Worm (Caenorhabditis elegans) whole organism, L4 larva: ENCODE data around the gene Y45G5AL.1.

Experiments used
- F26F4.8 ChIP-seq: fragments of 200-800 bp; sonication (Bioruptor generic); conservative IDR thresholded peaks from 2 replicates; pipeline ENCODE4 v1.3.6; 2022; ENCODE audit warnings: missing genetic modification characterization, missing compliant biosample characterization
- F37D6.2 ChIP-seq: sonication (generic microtip); optimal IDR thresholded peaks from 2 replicates; lab custom pipeline; 2016; ENCODE audit warnings: mild to moderate bottlenecking, missing genetic modification characterization, missing compliant biosample characterization
- R02D3.7 ChIP-seq: fragments of 150-350 bp; sonication (generic microtip); optimal IDR thresholded peaks from 3 replicates; lab custom pipeline; 2014; ENCODE audit warnings: missing biosample characterization, missing genetic modification characterization
- T26A8.4 ChIP-seq: fragments of 200-800 bp; sonication (Bioruptor generic); IDR thresholded peaks from 2 replicates; pipeline ENCODE4 v1.3.6; 2022; ENCODE audit warnings: missing genetic modification characterization, missing compliant biosample characterization
- ZK546.5 ChIP-seq, 2 experiments: sonication (generic microtip); optimal IDR thresholded peaks; 2 replicates each; lab custom pipeline; 2017; ENCODE audit warnings: missing biosample characterization in 2 of 2, missing genetic modification characterization in 2 of 2
- aha-1 ChIP-seq: fragments of 150-350 bp; peaks from one replicate; lab custom pipeline; 2014; ENCODE audit warnings: missing biosample characterization, missing genetic modification characterization
- ceh-20 ChIP-seq: fragments of 200-800 bp; sonication (Bioruptor generic); IDR thresholded peaks from 2 replicates; pipeline ENCODE4 v1.3.6; 2022; ENCODE audit warnings: missing genetic modification reagents, missing genetic modification characterization, missing compliant biosample characterization
- ceh-28 ChIP-seq: fragments of 150-350 bp; optimal IDR thresholded peaks from 2 replicates; lab custom pipeline; 2014; ENCODE audit warnings: missing biosample characterization, missing genetic modification reagents, missing genetic modification characterization
- ctbp-1 ChIP-seq: fragments of 200-800 bp; sonication (Bioruptor generic); IDR thresholded peaks from 2 replicates; pipeline ENCODE4 v1.3.6; 2022; ENCODE audit warnings: missing genetic modification reagents, missing genetic modification characterization, missing compliant biosample characterization
- daf-12 ChIP-seq: fragments of 150-350 bp; optimal IDR thresholded peaks from 2 replicates; lab custom pipeline; 2014; ENCODE audit warnings: missing biosample characterization, missing genetic modification reagents, missing genetic modification characterization
- daf-16 ChIP-seq, 3 experiments: sonication (generic microtip); optimal IDR thresholded peaks; 2 replicates each; lab custom pipeline; 2016 to 2017; ENCODE audit warnings: missing genetic modification characterization in 3 of 3, missing genetic modification reagents in 3 of 3, mild to moderate bottlenecking in 2 of 3, missing compliant biosample characterization in 2 of 3, missing biosample characterization in 1 of 3, moderate library complexity in 1 of 3
- dmd-6 ChIP-seq: fragments of 200-800 bp; sonication (Bioruptor generic); IDR thresholded peaks from 2 replicates; pipeline ENCODE4 v1.3.6; 2022; ENCODE audit warnings: missing genetic modification reagents, missing genetic modification characterization, missing compliant biosample characterization
- dpl-1 ChIP-seq: fragments of 150-350 bp; optimal IDR thresholded peaks from 2 replicates; lab custom pipeline; 2014; ENCODE audit warnings: missing biosample characterization, missing genetic modification reagents, missing genetic modification characterization
- duxl-1 ChIP-seq: sonication (generic microtip); optimal IDR thresholded peaks from 2 replicates; lab custom pipeline; 2016; ENCODE audit warnings: mild to moderate bottlenecking, missing genetic modification characterization, moderate library complexity, missing compliant biosample characterization; ENCODE audit not compliant: poor library complexity
- dve-1 ChIP-seq: sonication (generic microtip); optimal IDR thresholded peaks from 2 replicates; lab custom pipeline; 2017; ENCODE audit warnings: antibody characterized with exemption, mild to moderate bottlenecking, missing genetic modification characterization, missing compliant biosample characterization; ENCODE audit not compliant: insufficient read depth
- fkh-10 ChIP-seq: fragments of 150-350 bp; optimal IDR thresholded peaks from 2 replicates; lab custom pipeline; 2014; ENCODE audit warnings: missing biosample characterization, missing genetic modification reagents, missing genetic modification characterization
- hif-1 ChIP-seq, 2 experiments: sonication (generic microtip); optimal IDR thresholded peaks; 2 replicates each; lab custom pipeline; 2016 to 2017; ENCODE audit warnings: missing compliant biosample characterization in 2 of 2, missing genetic modification characterization in 2 of 2, missing genetic modification reagents in 2 of 2, missing genotype in 2 of 2, mild to moderate bottlenecking in 1 of 2
- hlh-11 ChIP-seq: fragments of 200-800 bp; sonication (Bioruptor generic); optimal IDR thresholded peaks from 2 replicates; lab custom pipeline; 2018; ENCODE audit warnings: mild to moderate bottlenecking, missing genetic modification characterization, missing compliant biosample characterization
- hlh-30 ChIP-seq: sonication (generic microtip); optimal IDR thresholded peaks from 2 replicates; lab custom pipeline; 2017; ENCODE audit warnings: antibody characterized with exemption, mild to moderate bottlenecking, missing genetic modification characterization, missing compliant biosample characterization; ENCODE audit not compliant: insufficient read depth
- hmg-1.1 ChIP-seq: fragments of 200-800 bp; sonication (Bioruptor generic); IDR thresholded peaks from 2 replicates; pipeline ENCODE4 v1.3.6; 2022; ENCODE audit warnings: missing genetic modification reagents, missing genetic modification characterization, missing compliant biosample characterization
- lin-1 ChIP-seq: fragments of 200-800 bp; sonication (Bioruptor generic); IDR thresholded peaks from 2 replicates; pipeline ENCODE4 v1.3.6; 2022; ENCODE audit warnings: missing genetic modification reagents, missing genetic modification characterization, missing compliant biosample characterization
- lin-13 ChIP-seq: fragments of 150-350 bp; optimal IDR thresholded peaks from 2 replicates; lab custom pipeline; 2014; ENCODE audit warnings: missing biosample characterization, missing genetic modification reagents, missing genetic modification characterization
- lin-15B ChIP-seq: fragments of 150-350 bp; sonication (generic microtip); optimal IDR thresholded peaks from 3 replicates; lab custom pipeline; 2014; ENCODE audit warnings: missing biosample characterization, missing genetic modification characterization
- lin-38 ChIP-seq: fragments of 200-800 bp; sonication (Bioruptor generic); IDR thresholded peaks from 2 replicates; pipeline ENCODE4 v1.3.6; 2022; ENCODE audit warnings: missing genetic modification reagents, missing genetic modification characterization, missing compliant biosample characterization
- lsy-2 ChIP-seq, 2 experiments: fragments of 150-350 bp in 1 of 2; sonication (generic microtip) in 1 of 2; optimal IDR thresholded peaks; 2 replicates each; lab custom pipeline; 2014 to 2017; ENCODE audit warnings: missing biosample characterization in 2 of 2, missing genetic modification characterization in 2 of 2
- mdl-1 ChIP-seq, 2 experiments: fragments of 150-350 bp in 1 of 2; sonication (generic microtip) in 1 of 2; optimal IDR thresholded peaks; 2 replicates each; lab custom pipeline; 2014 to 2017; ENCODE audit warnings: missing biosample characterization in 2 of 2, missing genetic modification characterization in 2 of 2
- mdt-29 ChIP-seq: fragments of 200-800 bp; sonication (Bioruptor generic); IDR thresholded peaks from 2 replicates; pipeline ENCODE4 v1.3.6; 2022; ENCODE audit warnings: missing genetic modification reagents, missing genetic modification characterization, missing compliant biosample characterization
- mep-1 ChIP-seq: fragments of 150-350 bp; sonication (generic microtip); optimal IDR thresholded peaks from 3 replicates; lab custom pipeline; 2014; ENCODE audit warnings: missing biosample characterization, missing genetic modification characterization
- mes-2 ChIP-seq: sonication (generic microtip); optimal IDR thresholded peaks from 2 replicates; lab custom pipeline; 2016; ENCODE audit warnings: missing genotype, mild to moderate bottlenecking, missing genetic modification characterization, missing compliant biosample characterization; ENCODE audit not compliant: poor library complexity, severe bottlenecking
- mxl-3 ChIP-seq: fragments of 200-800 bp; sonication (Bioruptor generic); optimal IDR thresholded peaks from 2 replicates; lab custom pipeline; 2018; ENCODE audit warnings: mild to moderate bottlenecking, missing genetic modification characterization, missing compliant biosample characterization
- nhr-102 ChIP-seq: sonication (generic microtip); optimal IDR thresholded peaks from 2 replicates; lab custom pipeline; 2016; ENCODE audit warnings: mild to moderate bottlenecking, missing genetic modification characterization, moderate library complexity, missing compliant biosample characterization
- nhr-11 ChIP-seq: fragments of 150-350 bp; optimal IDR thresholded peaks from 2 replicates; lab custom pipeline; 2014; ENCODE audit warnings: missing biosample characterization, missing genetic modification characterization
- nhr-25 ChIP-seq: sonication (generic microtip); optimal IDR thresholded peaks from 2 replicates; lab custom pipeline; 2017; ENCODE audit warnings: missing genetic modification characterization, mild to moderate bottlenecking, missing compliant biosample characterization, antibody characterized with exemption, moderate library complexity, borderline replicate concordance; ENCODE audit not compliant: insufficient read depth
- nhr-28 ChIP-seq: fragments of 150-350 bp; optimal IDR thresholded peaks from 2 replicates; lab custom pipeline; 2014; ENCODE audit warnings: missing biosample characterization, missing genetic modification characterization
- nhr-42 ChIP-seq: fragments of 200-800 bp; sonication (Bioruptor generic); IDR thresholded peaks from 2 replicates; pipeline ENCODE4 v1.3.6; 2022; ENCODE audit warnings: missing genetic modification characterization, missing compliant biosample characterization
- nhr-48 ChIP-seq: sonication (generic microtip); optimal IDR thresholded peaks from 2 replicates; lab custom pipeline; 2016; ENCODE audit warnings: mild to moderate bottlenecking, missing genetic modification characterization, missing compliant biosample characterization
- nhr-77 ChIP-seq: fragments of 150-350 bp; optimal IDR thresholded peaks from 2 replicates; lab custom pipeline; 2014; ENCODE audit warnings: missing biosample characterization, missing genetic modification characterization
- pha-4 ChIP-seq, 2 experiments: fragments of 150-350 bp in 1 of 2; fragments of 200-800 bp in 1 of 2; sonication (Bioruptor generic) in 1 of 2; IDR thresholded peaks in 1 of 2; optimal IDR thresholded peaks in 1 of 2; 2 replicates each; pipeline versions ENCODE4 v1.3.6 to Lab custom; 2014 to 2022; ENCODE audit warnings: missing genetic modification characterization in 2 of 2, missing genetic modification reagents in 2 of 2, missing biosample characterization in 1 of 2, missing compliant biosample characterization in 1 of 2
- php-3 ChIP-seq: fragments of 200-800 bp; sonication (Bioruptor generic); IDR thresholded peaks from 2 replicates; pipeline ENCODE4 v1.3.6; 2022; ENCODE audit warnings: missing genetic modification reagents, missing genetic modification characterization, missing compliant biosample characterization
- pqm-1 ChIP-seq: sonication (generic microtip); optimal IDR thresholded peaks from 2 replicates; lab custom pipeline; 2017; ENCODE audit warnings: missing biosample characterization, missing genetic modification characterization
- rbr-2 ChIP-seq: sonication (generic microtip); optimal IDR thresholded peaks from 2 replicates; lab custom pipeline; 2016; ENCODE audit warnings: missing genotype, missing genetic modification characterization, missing compliant biosample characterization
- tra-1 ChIP-seq: fragments of 200-800 bp; sonication (Bioruptor generic); IDR thresholded peaks from 2 replicates; pipeline ENCODE4 v1.3.6; 2022; ENCODE audit warnings: missing genetic modification reagents, missing genetic modification characterization, missing compliant biosample characterization
- zfp-2 ChIP-seq: sonication (generic microtip); optimal IDR thresholded peaks from 2 replicates; lab custom pipeline; 2016; ENCODE audit warnings: mild to moderate bottlenecking, missing genetic modification characterization, missing compliant biosample characterization
- zip-2 ChIP-seq: fragments of 150-350 bp; optimal IDR thresholded peaks from 2 replicates; lab custom pipeline; 2014; ENCODE audit warnings: missing biosample characterization, missing genetic modification characterization

The Y45G5AL.1 gene

ce11 chrV:4143034-4143433 is 1.3 kb upstream of the Y45G5AL.1 start:
- TF ChIP-seq lin-13 (GFP tag; lab: Kevin White, UChicago) (peak; percentile 65), tra-1 (GFP tag; lab: Robert Waterston, UW) (0 out of 2 replicates have a peak, but pooled peaks have one; percentile 44), nhr-77 (tag; lab: Kevin White, UChicago) (peak; percentile 59), zfp-2 (no peak), hmg-1.1 (peak; percentile 69), lsy-2 (tag; optimal IDR thresholded peaks at IDR 0.05; lab: Kevin White, UChicago) (peak in 1 of 2 experiments; percentile 87), ctbp-1 (0 out of 2 replicates have a peak, but pooled peaks have one; percentile 20), nhr-42 (peak; percentile 57; the same call in 1 of the 2 replicates), mdl-1 (tag; optimal IDR thresholded peaks at IDR 0.05; lab: Kevin White, UChicago) (peak in 1 of 2 experiments; percentile 51), mxl-3 (GFP tag; lab: Kevin White, UChicago) (peak; percentile 44), hlh-30 (peak; percentile 99), daf-12 (no peak), mep-1 (peak; percentile 82), nhr-11 (tag; lab: Kevin White, UChicago) (peak; percentile 64), php-3 (GFP tag; lab: Robert Waterston, UW) (peak; percentile 63; the same call in 1 of the 2 replicates), hif-1 (tag; optimal IDR thresholded peaks at IDR 0.05; lab: Kevin White, UChicago) (peak in 1 of 2 experiments; percentile 83), nhr-25 (no peak), duxl-1 (peak; percentile 65), R02D3.7 (tag; lab: Kevin White, UChicago) (no peak), F37D6.2 (tag; lab: Kevin White, UChicago) (peak; percentile 17), lin-38 (peak; percentile 94), nhr-102 (tag; lab: Kevin White, UChicago) (peak; percentile 23), hlh-11 (tag; lab: Kevin White, UChicago) (peak; percentile 90), mdt-29 (GFP tag; lab: Robert Waterston, UW) (no peak), daf-16 (GFP tag; optimal IDR thresholded peaks at IDR 0.05; lab: Kevin White, UChicago) (peak in 1 of 2 experiments; percentile 31), daf-16 (tag; optimal IDR thresholded peaks at IDR 0.05; lab: Kevin White, UChicago) (peak; percentile 66), pha-4 (GFP tag; IDR thresholded peaks at IDR 0.05; lab: Robert Waterston, UW) (peak; percentile 27; the same call in 1 of the 2 replicates), pha-4 (tag; optimal IDR thresholded peaks at IDR 0.05; lab: Kevin White, UChicago) (peak; percentile 29), mes-2 (tag; lab: Kevin White, UChicago) (peak; percentile 52), dve-1 (peak; percentile 90), lin-1 (no peak), zip-2 (tag; lab: Kevin White, UChicago) (peak; percentile 21), nhr-28 (tag; lab: Kevin White, UChicago) (peak; percentile 46), rbr-2 (tag; lab: Kevin White, UChicago) (peak; percentile 75), nhr-48 (tag; lab: Kevin White, UChicago) (peak; percentile 36), pqm-1 (peak; percentile 81), ceh-20 (GFP tag; lab: Robert Waterston, UW) (0 out of 2 replicates have a peak, but pooled peaks have one; percentile 43), ZK546.5 (tag; optimal IDR thresholded peaks at IDR 0.05; lab: Kevin White, UChicago) (no peak), lin-15B (tag; lab: Kevin White, UChicago) (no peak), aha-1 (tag; lab: Kevin White, UChicago) (peak; percentile 88), ceh-28 (tag; lab: Kevin White, UChicago) (peak; percentile 18), T26A8.4 (peak; percentile 30; the same call in 1 of the 2 replicates), dmd-6 (peak; percentile 58), fkh-10 (GFP tag; lab: Kevin White, UChicago) (peak; percentile 18), dpl-1 (GFP tag; lab: Kevin White, UChicago) (peak; percentile 68), F26F4.8 (no peak)
